Worm (Caenorhabditis elegans) whole organism, L4/young adult: ENCODE data around the gene ZC250.5.

Source experiments
- W03F9.2 ChIP-seq: fragments of 150-350 bp; optimal IDR thresholded peaks from 2 replicates; lab custom pipeline; 2014; ENCODE audit warnings: missing biosample characterization, missing genetic modification characterization
- him-1 ChIP-seq: sonication (generic microtip); optimal IDR thresholded peaks from 2 replicates; lab custom pipeline; 2016; ENCODE audit warnings: missing genotype, missing genetic modification reagents, missing genetic modification characterization, missing compliant biosample characterization

- TF ChIP-seq him-1 (tag; lab: Kevin White, UChicago) (no peak), W03F9.2 (tag; lab: Kevin White, UChicago) (no peak)
Observed at ce11 chrV:5831253-5831652, 25.7 kb downstream of the ZC250.5 start.
